Worm (Caenorhabditis elegans) whole organism, L4/young adult: ENCODE results near the gene ssu-1.

ENCODE experiments used
- W03F9.2 ChIP-seq: fragments of 150-350 bp; optimal IDR thresholded peaks from 2 replicates; lab custom pipeline; 2014; ENCODE audit warnings: missing biosample characterization, missing genetic modification characterization
- dao-5 ChIP-seq: sonication (generic microtip); optimal IDR thresholded peaks from 2 replicates; lab custom pipeline; 2016; ENCODE audit warnings: missing genotype, missing genetic modification characterization, moderate library complexity, missing compliant biosample characterization
- him-1 ChIP-seq: sonication (generic microtip); optimal IDR thresholded peaks from 2 replicates; lab custom pipeline; 2016; ENCODE audit warnings: missing genotype, missing genetic modification reagents, missing genetic modification characterization, missing compliant biosample characterization

ce11 chrV:20142285-20142684, 9.2 kb upstream of the ssu-1 start, which contains the start of gene Y113G7A.12:
- TF ChIP-seq W03F9.2 (tag; lab: Kevin White, UChicago) (no peak), him-1 (tag; lab: Kevin White, UChicago) (no peak), dao-5 (no peak)
